Fruit fly (Drosophila melanogaster) whole organism, pupa: Measurements from ENCODE around the gene CG32100.
A peak's percentile ranks its signal among the peaks of the same experiment; 100 is the strongest.

Experiments
- CG10348 ChIP-seq: fragments of 200-800 bp; sonication (Bioruptor generic); IDR thresholded peaks from 2 replicates; pipeline ENCODE4 v1.3.6; 2022; ENCODE audit warnings: missing biosample characterization, missing genetic modification characterization
- CG12605 ChIP-seq: fragments of 200-800 bp; sonication (Bioruptor generic); IDR thresholded peaks from 2 replicates; pipeline ENCODE4 v1.3.6; 2022; ENCODE audit warnings: missing biosample characterization, missing genetic modification characterization
- CG13204 ChIP-seq: fragments of 200-800 bp; sonication (Bioruptor generic); optimal IDR thresholded peaks from 2 replicates; lab custom pipeline; 2018; ENCODE audit warnings: missing biosample characterization, mild to moderate bottlenecking, missing genetic modification characterization, moderate library complexity
- CG14655 ChIP-seq: fragments of 200-800 bp; sonication (Bioruptor generic); optimal IDR thresholded peaks from 3 replicates; lab custom pipeline; 2017; ENCODE audit warnings: mild to moderate bottlenecking, missing biosample characterization, missing genetic modification reagents, missing genetic modification characterization
- CG15710 ChIP-seq: fragments of 200-800 bp; sonication (Bioruptor generic); optimal IDR thresholded peaks from 2 replicates; lab custom pipeline; 2018; ENCODE audit warnings: missing biosample characterization, mild to moderate bottlenecking, missing genetic modification characterization, moderate library complexity
- CG17806 ChIP-seq: fragments of 200-800 bp; sonication (Bioruptor generic); optimal IDR thresholded peaks from 2 replicates; lab custom pipeline; 2018; ENCODE audit warnings: missing biosample characterization, mild to moderate bottlenecking, missing genetic modification characterization, moderate library complexity
- CG32121 ChIP-seq: fragments of 200-800 bp; sonication (Bioruptor generic); IDR thresholded peaks from 2 replicates; pipeline ENCODE4 v1.3.6; 2022; ENCODE audit warnings: missing biosample characterization, missing genetic modification characterization
- CG34367 ChIP-seq: fragments of 200-800 bp; sonication (Bioruptor generic); optimal IDR thresholded peaks from 2 replicates; lab custom pipeline; 2018; ENCODE audit warnings: missing biosample characterization, mild to moderate bottlenecking, missing genetic modification characterization
- CG4496 ChIP-seq: fragments of 200-800 bp; sonication (Bioruptor generic); IDR thresholded peaks from 3 replicates; pipeline ENCODE4 v1.3.6; 2022; ENCODE audit warnings: missing biosample characterization, missing genetic modification characterization
- CG8159 ChIP-seq: fragments of 200-800 bp; sonication (Bioruptor generic); optimal IDR thresholded peaks from 3 replicates; lab custom pipeline; 2018; ENCODE audit warnings: missing biosample characterization, mild to moderate bottlenecking, missing genetic modification characterization, moderate library complexity
- CG8301 ChIP-seq: fragments of 200-800 bp; sonication (Bioruptor generic); optimal IDR thresholded peaks from 2 replicates; lab custom pipeline; 2018; ENCODE audit warnings: missing biosample characterization, mild to moderate bottlenecking, missing genetic modification characterization
- CG9948 ChIP-seq: fragments of 200-800 bp; sonication (Bioruptor generic); optimal IDR thresholded peaks from 2 replicates; lab custom pipeline; 2018; ENCODE audit warnings: missing biosample characterization, mild to moderate bottlenecking, missing genetic modification characterization, moderate library complexity
- D1 ChIP-seq: fragments of 200-800 bp; sonication (Bioruptor generic); optimal IDR thresholded peaks from 2 replicates; lab custom pipeline; 2018; ENCODE audit warnings: missing biosample characterization, mild to moderate bottlenecking, missing genetic modification characterization, moderate library complexity
- EcR ChIP-seq: fragments of 200-800 bp; sonication (Bioruptor generic); optimal IDR thresholded peaks from 3 replicates; lab custom pipeline; 2019; ENCODE audit warnings: missing biosample characterization, missing genetic modification characterization, mild to moderate bottlenecking, moderate library complexity, missing genetic modification reagents
- Ets98B ChIP-seq: fragments of 200-800 bp; sonication (Bioruptor generic); IDR thresholded peaks from 2 replicates; pipeline ENCODE4 v1.3.6; 2022; ENCODE audit warnings: missing biosample characterization, missing genetic modification characterization
- Pif1A ChIP-seq: fragments of 200-800 bp; sonication (Bioruptor generic); optimal IDR thresholded peaks from 3 replicates; lab custom pipeline; 2016; ENCODE audit warnings: missing biosample characterization, missing genetic modification characterization
- Pif1B ChIP-seq: fragments of 200-800 bp; sonication (Bioruptor generic); optimal IDR thresholded peaks from 3 replicates; lab custom pipeline; 2016; ENCODE audit warnings: missing biosample characterization, missing genetic modification characterization
- Snoo ChIP-seq: fragments of 200-800 bp; sonication (Bioruptor generic); optimal IDR thresholded peaks from 3 replicates; lab custom pipeline; 2017; ENCODE audit warnings: missing biosample characterization, mild to moderate bottlenecking, missing genetic modification characterization, inconsistent platforms
- fd96Ca ChIP-seq: fragments of 200-800 bp; sonication (Bioruptor generic); IDR thresholded peaks from 3 replicates; pipeline ENCODE4 v1.3.6; 2022; ENCODE audit warnings: missing biosample characterization, missing genetic modification characterization
- gl ChIP-seq: fragments of 200-800 bp; sonication (Bioruptor generic); optimal IDR thresholded peaks from 2 replicates; lab custom pipeline; 2018; ENCODE audit warnings: missing biosample characterization, mild to moderate bottlenecking, missing genetic modification characterization
- rn ChIP-seq: fragments of 200-800 bp; sonication (Bioruptor generic); IDR thresholded peaks from 2 replicates; pipeline ENCODE4 v1.3.6; 2022; ENCODE audit warnings: missing biosample characterization, missing genetic modification characterization

CG32100 gene

DNA sequence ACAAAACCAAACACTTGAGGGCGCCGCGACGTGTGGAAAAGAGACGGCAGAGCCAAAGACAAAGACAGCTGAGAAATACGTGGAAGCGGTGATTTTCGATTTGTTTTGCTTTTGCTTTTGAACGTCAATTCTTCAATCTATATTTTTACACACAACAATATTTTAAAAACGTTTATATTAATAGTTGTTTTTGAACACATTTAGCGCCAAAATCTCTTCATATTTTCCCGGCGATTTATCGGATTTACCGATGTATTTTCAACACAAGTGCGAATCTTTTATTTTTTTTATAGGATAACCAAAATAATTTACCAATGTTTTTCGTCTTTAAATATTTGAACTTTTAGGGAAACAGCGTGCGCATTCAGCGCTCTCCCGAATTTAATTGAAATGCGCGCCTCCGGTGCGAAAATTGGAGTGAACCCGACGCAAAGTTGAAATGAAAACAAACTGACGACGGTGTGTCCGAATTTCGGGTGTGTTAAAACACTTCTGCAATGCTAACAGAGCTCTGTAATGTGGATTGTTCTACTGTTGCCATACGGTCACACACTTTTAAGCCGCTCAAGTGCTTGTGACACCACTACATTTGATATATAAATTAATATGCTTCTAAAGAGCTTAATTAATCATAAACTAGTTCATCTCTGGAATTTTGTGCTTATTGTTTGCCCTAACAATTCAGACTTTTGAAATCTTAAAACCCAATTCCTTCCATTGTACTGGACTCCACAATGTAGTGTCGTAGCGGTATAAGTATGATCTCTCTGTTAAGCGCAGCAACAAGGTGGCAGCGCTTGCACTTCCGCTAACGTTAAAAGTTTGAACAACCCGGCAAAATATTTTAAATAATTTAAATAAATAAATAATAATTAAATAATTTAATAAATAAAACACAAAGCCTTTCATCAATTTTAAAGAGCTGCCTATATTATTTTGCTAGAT is 713 bp upstream of the CG32100 start, which contains the start of gene app:
TSS of gene app (minus strand) at position 499 of the 945 bp plus-strand sequence.
- TF ChIP-seq Snoo (tag; lab: Kevin White, UChicago) (peak; percentile 94), CG12605 (GFP tag; lab: Robert Waterston, UW) (peak; percentile 92), EcR (GFP tag; lab: Kevin White, UChicago) (no peak), rn (GFP tag; lab: Robert Waterston, UW) (peak; percentile 74), CG8159 (tag; lab: Kevin White, UChicago) (peak; percentile 89), Pif1B (peak; percentile 93), CG4496 (GFP tag; lab: Robert Waterston, UW) (peak; percentile 98), CG15710 (tag; lab: Kevin White, UChicago) (peak; percentile 92), CG8301 (tag; lab: Kevin White, UChicago) (peak; percentile 92), D1 (tag; lab: Kevin White, UChicago) (peak; percentile 11), Ets98B (GFP tag; lab: Robert Waterston, UW) (peak; percentile 94), fd96Ca (GFP tag; lab: Robert Waterston, UW) (peak; percentile 96), CG13204 (GFP tag; lab: Kevin White, UChicago) (peak; percentile 63), gl (tag; lab: Kevin White, UChicago) (peak; percentile 81), CG17806 (tag; lab: Kevin White, UChicago) (peak; percentile 99), CG32121 (GFP tag; lab: Robert Waterston, UW) (peak; percentile 91), CG34367 (tag; lab: Kevin White, UChicago) (peak; percentile 89), CG10348 (GFP tag; lab: Robert Waterston, UW) (peak; percentile 60; the same call in 1 of the 2 replicates), CG9948 (tag; lab: Kevin White, UChicago) (peak; percentile 84), Pif1A (GFP tag; lab: Kevin White, UChicago) (peak; percentile 85), CG14655 (peak; percentile 94)

DNA sequence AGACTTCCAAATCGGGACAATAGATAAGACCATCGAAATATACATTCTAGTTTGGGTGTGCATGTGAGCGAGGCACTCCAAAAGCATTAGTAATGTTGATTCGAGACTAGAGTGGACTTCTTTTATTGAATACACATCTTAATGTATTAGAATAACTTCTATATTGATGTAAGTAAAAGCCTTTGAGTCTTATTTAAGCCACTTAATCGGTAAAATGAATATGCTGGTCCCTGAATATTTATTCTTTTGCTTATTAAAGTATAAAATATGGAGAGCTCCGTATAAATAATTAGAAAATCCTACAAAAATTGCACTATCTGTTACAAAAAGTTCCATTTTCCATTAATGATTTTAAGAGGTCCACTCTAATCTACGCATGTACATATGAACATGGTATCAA is 2.5 kb downstream of the CG32100 start:
- TF ChIP-seq CG8159 (tag; lab: Kevin White, UChicago) (peak; percentile 61), CG9948 (tag; lab: Kevin White, UChicago) (no peak)

DNA sequence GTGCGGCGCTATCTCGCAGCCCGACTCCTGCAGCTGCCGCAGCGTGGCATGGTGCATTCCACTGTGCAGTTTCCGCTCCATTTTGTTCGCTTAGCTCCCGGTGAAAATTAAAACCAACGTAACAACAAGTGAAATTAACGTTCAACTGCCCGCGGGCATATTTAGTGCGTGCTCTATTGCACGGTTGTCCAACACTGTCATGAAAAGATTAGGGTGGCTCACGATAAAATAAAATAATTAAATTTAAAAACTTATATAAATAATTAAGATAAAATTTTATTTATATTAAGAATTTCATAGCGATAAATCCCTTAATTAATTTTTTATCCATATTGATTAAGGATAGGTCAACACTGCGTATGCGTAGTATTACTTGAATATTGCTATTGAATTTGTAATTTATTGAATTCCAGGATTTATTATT is 3.9 kb downstream of the CG32100 start, which contains the start of gene Pbgs:
TSS of gene Pbgs (minus strand) at position 151 of the 424 bp plus-strand sequence.
- no peak for TF ChIP-seq Pif1A (GFP tag; lab: Kevin White, UChicago)
- TF ChIP-seq CG32121 (GFP tag; lab: Robert Waterston, UW): no peak; the same call in 1 of the 2 replicates
- no peak for TF ChIP-seq CG10348 (GFP tag; lab: Robert Waterston, UW)
- no peak for TF ChIP-seq Pif1B
- peak; percentile 58; the same call in 1 of the 3 replicates for TF ChIP-seq CG4496 (GFP tag; lab: Robert Waterston, UW)
- no peak for TF ChIP-seq CG34367 (tag; lab: Kevin White, UChicago)
- TF ChIP-seq CG14655: peak; percentile 26
- no peak for TF ChIP-seq rn (GFP tag; lab: Robert Waterston, UW)
- peak; percentile 19 for TF ChIP-seq CG8301 (tag; lab: Kevin White, UChicago)
- TF ChIP-seq Ets98B (GFP tag; lab: Robert Waterston, UW): peak; percentile 67
- peak; percentile 44 for TF ChIP-seq CG9948 (tag; lab: Kevin White, UChicago)
- no peak for TF ChIP-seq gl (tag; lab: Kevin White, UChicago)
- TF ChIP-seq CG12605 (GFP tag; lab: Robert Waterston, UW): peak; percentile 69
- TF ChIP-seq CG8159 (tag; lab: Kevin White, UChicago): peak; percentile 56
- peak; percentile 24; the same call in 1 of the 3 replicates for TF ChIP-seq fd96Ca (GFP tag; lab: Robert Waterston, UW)
- peak; percentile 46 for TF ChIP-seq CG15710 (tag; lab: Kevin White, UChicago)
- TF ChIP-seq CG17806 (tag; lab: Kevin White, UChicago): peak; percentile 57
- peak; percentile 56 for TF ChIP-seq Snoo (tag; lab: Kevin White, UChicago)
- TF ChIP-seq D1 (tag; lab: Kevin White, UChicago): no peak
- no peak for TF ChIP-seq CG13204 (GFP tag; lab: Kevin White, UChicago)
- TF ChIP-seq EcR (GFP tag; lab: Kevin White, UChicago): no peak
- TF ChIP-seq, all 21 proteins: peak for 11

DNA sequence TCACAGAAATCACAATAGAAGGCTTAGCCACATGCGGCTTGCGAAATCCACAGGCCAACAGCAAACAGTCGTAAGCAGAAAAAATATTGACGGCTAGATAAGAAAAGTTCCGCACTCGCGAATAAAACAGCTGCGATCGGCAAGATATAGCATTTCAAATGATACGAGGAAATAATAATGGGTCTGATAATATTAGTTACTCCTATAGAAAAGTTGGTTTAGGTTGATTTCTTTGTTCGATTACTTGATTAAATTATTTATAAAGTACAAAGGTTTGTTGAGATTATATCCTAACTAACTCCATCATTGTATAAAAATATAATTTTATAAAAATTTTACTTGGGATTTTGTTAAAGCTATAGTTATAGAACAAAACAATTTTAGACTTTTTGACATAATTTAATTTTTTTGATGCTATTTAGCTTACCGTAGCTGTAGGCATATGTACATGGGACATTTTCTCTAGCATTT is 8.3 kb downstream of the CG32100 start:
- TF ChIP-seq CG32121 (GFP tag; lab: Robert Waterston, UW) (0 out of 2 replicates have a peak, but pooled peaks have one; percentile 19), CG8301 (tag; lab: Kevin White, UChicago) (peak; percentile 54), EcR (GFP tag; lab: Kevin White, UChicago) (no peak), Pif1A (GFP tag; lab: Kevin White, UChicago) (peak; percentile 26), fd96Ca (GFP tag; lab: Robert Waterston, UW) (no peak), CG10348 (GFP tag; lab: Robert Waterston, UW) (no peak), CG4496 (GFP tag; lab: Robert Waterston, UW) (no peak), CG15710 (tag; lab: Kevin White, UChicago) (peak; percentile 47), Ets98B (GFP tag; lab: Robert Waterston, UW) (no peak), CG17806 (tag; lab: Kevin White, UChicago) (peak; percentile 5), Pif1B (no peak), gl (tag; lab: Kevin White, UChicago) (no peak), rn (GFP tag; lab: Robert Waterston, UW) (no peak), CG8159 (tag; lab: Kevin White, UChicago) (peak; percentile 49), CG13204 (GFP tag; lab: Kevin White, UChicago) (no peak), CG14655 (peak; percentile 59), Snoo (tag; lab: Kevin White, UChicago) (peak; percentile 7), D1 (tag; lab: Kevin White, UChicago) (no peak), CG12605 (GFP tag; lab: Robert Waterston, UW) (no peak), CG9948 (tag; lab: Kevin White, UChicago) (peak; percentile 27), CG34367 (tag; lab: Kevin White, UChicago) (no peak)
- TF ChIP-seq, all 21 proteins: peak for 9
